Fruit fly (Drosophila melanogaster): ENCODE data around the gene CG45072.

dm6 chr3R:30101389-30101935 lies 21.6 kb downstream of the CG45072 start:
- TF ChIP-seq pan (optimal IDR thresholded peaks at IDR 0.05) = no peak
- no peak for TF ChIP-seq EcR (GFP tag; optimal IDR thresholded peaks at IDR 0.05)

Data from whole organism.